Fruit fly (Drosophila melanogaster): Measurements from ENCODE around the gene g.

The g gene

DNA sequence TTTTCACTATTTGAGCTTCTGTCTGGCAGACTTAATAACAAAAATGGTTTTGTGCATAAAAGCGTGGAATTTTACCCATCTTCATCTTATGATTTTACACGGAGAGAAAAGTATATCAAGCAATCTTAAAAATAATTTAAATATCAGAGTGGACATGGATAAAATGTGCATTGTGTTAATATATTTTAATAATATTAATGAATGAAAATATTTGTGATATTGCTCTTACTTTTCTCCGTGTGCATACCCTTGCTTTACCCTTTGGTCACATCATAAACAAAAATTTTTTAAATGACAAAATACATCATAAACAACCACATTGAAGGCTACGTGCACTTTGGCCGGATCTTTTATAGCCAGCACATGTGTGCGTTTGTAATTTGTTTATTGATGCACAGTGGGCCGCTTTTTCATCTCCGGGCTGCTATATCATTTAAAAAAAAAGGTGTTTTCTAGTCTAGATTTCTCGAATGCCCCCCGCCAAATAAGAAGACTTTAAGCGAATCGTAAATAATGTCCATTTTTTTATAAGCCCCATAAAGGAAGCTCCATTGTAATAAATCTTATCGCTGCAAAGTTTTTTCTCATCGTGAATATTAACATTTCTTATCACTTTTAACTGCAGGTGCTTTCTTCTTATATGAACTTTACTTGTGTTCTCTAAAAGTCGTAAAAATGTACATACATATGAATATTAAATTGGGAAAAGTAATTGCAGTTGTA lies 28.5 kb upstream of the g start:
- peak; percentile 37 for TF ChIP-seq fru (GFP tag; optimal IDR thresholded peaks at IDR 0.05)
- TF ChIP-seq Sp1 (GFP tag; optimal IDR thresholded peaks at IDR 0.05) = peak; percentile 15
- no peak for TF ChIP-seq brk (GFP tag; optimal IDR thresholded peaks at IDR 0.05)
- peak; percentile 30 for TF ChIP-seq ey (GFP tag; optimal IDR thresholded peaks at IDR 0.05)
- peak; percentile 28 for TF ChIP-seq rgr (GFP tag; optimal IDR thresholded peaks at IDR 0.05)
- TF ChIP-seq h (GFP tag; optimal IDR thresholded peaks at IDR 0.05) = peak; percentile 34
- TF ChIP-seq Dif (GFP tag; optimal IDR thresholded peaks at IDR 0.05; ENCODE audit: partially characterized antibody) = no peak
- TF ChIP-seq HLH106 (tag; optimal IDR thresholded peaks at IDR 0.05) = peak; percentile 3
- peak; percentile 2 for TF ChIP-seq OdsH (GFP tag; optimal IDR thresholded peaks at IDR 0.05)
- TF ChIP-seq foxo (GFP tag; optimal IDR thresholded peaks at IDR 0.05) = peak in 1 of 2 experiments; percentile 31
- peak; percentile 20 for TF ChIP-seq psq (GFP tag; optimal IDR thresholded peaks at IDR 0.05)
- TF ChIP-seq Rel (GFP tag; optimal IDR thresholded peaks at IDR 0.05) = no peak
- no peak for TF ChIP-seq Rel (tag; optimal IDR thresholded peaks at IDR 0.05)

DNA sequence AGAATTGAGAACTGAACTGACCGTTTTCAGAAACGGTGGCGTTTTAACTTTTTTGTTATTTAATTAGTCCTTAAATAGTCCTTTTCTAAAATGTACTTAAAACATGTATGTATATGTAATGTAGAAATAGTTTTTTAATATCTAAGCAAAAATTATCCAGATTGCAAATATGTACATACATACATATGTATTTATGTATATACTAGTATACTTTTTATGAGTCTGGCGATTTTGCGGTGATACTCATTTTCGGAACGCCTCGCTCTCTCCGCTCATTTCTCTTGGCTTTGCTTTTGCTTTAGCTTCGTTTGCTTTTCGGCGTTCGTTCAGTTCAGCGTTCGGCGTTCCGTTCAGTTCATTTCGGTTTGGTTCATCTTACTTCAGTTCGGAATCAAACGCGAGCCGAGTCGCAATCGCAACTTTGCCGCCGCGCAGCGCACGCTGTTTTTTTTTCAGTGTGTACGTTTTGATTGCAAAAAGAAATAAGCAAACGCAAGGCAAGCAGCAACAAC lies 26.4 kb upstream of the g start, which contains the start of gene rdgB:
Gene rdgB (plus strand): TSS at position 381 of the 512 bp plus-strand sequence.
- TF ChIP-seq GATAd (GFP tag; optimal IDR thresholded peaks at IDR 0.05) = no peak
- TF ChIP-seq lola (GFP tag; optimal IDR thresholded peaks at IDR 0.05) = no peak
- TF ChIP-seq woc (GFP tag; optimal IDR thresholded peaks at IDR 0.05) = peak; percentile 70
- peak; percentile 31 for TF ChIP-seq sage (GFP tag; optimal IDR thresholded peaks at IDR 0.05)
- TF ChIP-seq Dfd (GFP tag; optimal IDR thresholded peaks at IDR 0.05) = no peak
- TF ChIP-seq CG32264 (GFP tag; optimal IDR thresholded peaks at IDR 0.05) = no peak
- TF ChIP-seq dsf (GFP tag; optimal IDR thresholded peaks at IDR 0.05; ENCODE audit: borderline replicate concordance) = no peak
- no peak for TF ChIP-seq CrebA (GFP tag; optimal IDR thresholded peaks at IDR 0.05; ENCODE audit: borderline replicate concordance)
- peak; percentile 72 for TF ChIP-seq fru (GFP tag; optimal IDR thresholded peaks at IDR 0.05)
- TF ChIP-seq jim (GFP tag; optimal IDR thresholded peaks at IDR 0.05) = no peak
- TF ChIP-seq Hnf4 (GFP tag; optimal IDR thresholded peaks at IDR 0.05) = peak; percentile 58
- no peak for TF ChIP-seq dl (GFP tag; optimal IDR thresholded peaks at IDR 0.05; ENCODE audit: insufficient read depth in 1 of 2, partially characterized antibody in 2 of 2)
- peak; percentile 70 for TF ChIP-seq CG9705 (GFP tag; optimal IDR thresholded peaks at IDR 0.05)
- peak; percentile 57 for TF ChIP-seq ey (GFP tag; optimal IDR thresholded peaks at IDR 0.05)
- TF ChIP-seq Jra (GFP tag; optimal IDR thresholded peaks at IDR 0.05) = no peak
- no peak for TF ChIP-seq Rel (GFP tag; optimal IDR thresholded peaks at IDR 0.05)
- TF ChIP-seq Rel (tag; optimal IDR thresholded peaks at IDR 0.05) = peak; percentile 56
- no peak for TF ChIP-seq Hr78 (GFP tag; optimal IDR thresholded peaks at IDR 0.05)
- peak; percentile 84 for TF ChIP-seq dmrt93B (GFP tag; optimal IDR thresholded peaks at IDR 0.05)
- no peak for TF ChIP-seq Mio (GFP tag; optimal IDR thresholded peaks at IDR 0.05)
- TF ChIP-seq Vsx2 (GFP tag; optimal IDR thresholded peaks at IDR 0.05; ENCODE audit: partially characterized antibody) = no peak
- peak; percentile 89 for TF ChIP-seq psq (GFP tag; optimal IDR thresholded peaks at IDR 0.05)
- peak; percentile 46 for TF ChIP-seq Dif (GFP tag; optimal IDR thresholded peaks at IDR 0.05; ENCODE audit: partially characterized antibody)
- no peak for TF ChIP-seq N (GFP tag; optimal IDR thresholded peaks at IDR 0.05)
- TF ChIP-seq usp (GFP tag; optimal IDR thresholded peaks at IDR 0.05) = no peak
- TF ChIP-seq pan (optimal IDR thresholded peaks at IDR 0.05) = no peak
- peak; percentile 77 for TF ChIP-seq h (GFP tag; optimal IDR thresholded peaks at IDR 0.05)
- peak in 1 of 2 experiments; percentile 82 for TF ChIP-seq foxo (GFP tag; optimal IDR thresholded peaks at IDR 0.05)
- no peak for TF ChIP-seq brk (GFP tag; optimal IDR thresholded peaks at IDR 0.05)
- peak; percentile 8 for TF ChIP-seq Hr83 (GFP tag; optimal IDR thresholded peaks at IDR 0.05; ENCODE audit: poor library complexity, severe bottlenecking)
- peak; percentile 37 for TF ChIP-seq br (GFP tag; optimal IDR thresholded peaks at IDR 0.05)
- peak; percentile 89 for TF ChIP-seq HLH106 (tag; optimal IDR thresholded peaks at IDR 0.05)
- TF ChIP-seq OdsH (GFP tag; optimal IDR thresholded peaks at IDR 0.05) = peak; percentile 80
- no peak for TF ChIP-seq tai (GFP tag; optimal IDR thresholded peaks at IDR 0.05)
- peak; percentile 65 for TF ChIP-seq rgr (GFP tag; optimal IDR thresholded peaks at IDR 0.05)
- peak; percentile 81 for TF ChIP-seq Sp1 (GFP tag; optimal IDR thresholded peaks at IDR 0.05)
- TF ChIP-seq sv (GFP tag; optimal IDR thresholded peaks at IDR 0.05) = peak; percentile 78
- no peak for TF ChIP-seq Abd-B (GFP tag; optimal IDR thresholded peaks at IDR 0.05)
- TF ChIP-seq Myc (optimal IDR thresholded peaks at IDR 0.05) = no peak

Measured in whole organism, wandering third instar larva.